Worm (Caenorhabditis elegans) whole organism, dauer: ENCODE measurements around the gene T03G6.7.

ENCODE experiments used
- unc-62 ChIP-seq: sonication (generic microtip); optimal IDR thresholded peaks from 2 replicates; lab custom pipeline; 2017; ENCODE audit warnings: missing biosample characterization, missing genetic modification reagents, missing genetic modification characterization

The T03G6.7 gene

DNA sequence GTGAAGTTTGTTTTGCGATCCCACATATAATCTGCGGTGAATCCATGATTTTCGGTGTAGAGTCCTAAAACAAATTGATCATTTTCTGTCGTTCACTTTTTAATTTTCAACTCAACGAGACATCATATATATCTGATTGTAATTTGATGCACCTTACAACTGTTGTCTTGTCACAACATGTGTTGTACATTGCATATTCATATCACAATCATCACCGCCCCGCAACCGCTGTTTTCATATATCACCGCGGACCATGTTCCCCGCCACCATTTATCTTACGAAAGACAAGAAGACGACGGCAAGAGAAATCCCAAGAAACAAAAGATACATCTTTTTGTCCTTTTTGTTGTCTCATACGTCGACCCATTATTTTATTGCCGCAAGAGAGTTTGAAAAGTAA, 20.3 kb downstream of the T03G6.7 start:
- no peak for TF ChIP-seq unc-62

- TF ChIP-seq unc-62: no peak
Observed at ce11 chrX:2615626-2616025, 21.8 kb downstream of the T03G6.7 start, which contains the start of gene T03G6.3. T03G6.3 (minus strand) TSS chrX:2615726.

ce11 chrX:2620280-2620679, 26.4 kb downstream of the T03G6.7 start:
- TF ChIP-seq unc-62: no peak

- no peak for TF ChIP-seq unc-62
Observed at ce11 chrX:2626153-2626552, 32.3 kb downstream of the T03G6.7 start.

DNA sequence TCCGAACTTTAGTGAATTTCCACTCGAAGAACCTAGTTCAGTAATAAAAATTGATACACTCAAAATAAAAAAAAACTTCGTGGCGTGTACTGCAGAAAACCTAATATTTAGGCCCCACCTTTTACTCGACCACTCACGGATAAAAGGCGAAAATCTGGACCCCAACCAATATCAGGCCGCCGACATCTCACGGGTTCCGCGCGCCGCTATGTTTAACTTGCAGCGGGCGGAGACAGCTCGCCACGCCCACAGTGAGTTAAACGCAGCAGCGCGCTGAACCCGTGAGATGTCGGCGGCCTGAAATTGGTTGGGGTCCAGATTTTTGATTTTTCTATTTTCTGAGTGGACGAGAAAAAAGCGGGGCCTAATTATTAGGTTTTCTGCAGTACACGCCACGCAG, 39.0 kb downstream of the T03G6.7 start:
- TF ChIP-seq unc-62: no peak

DNA sequence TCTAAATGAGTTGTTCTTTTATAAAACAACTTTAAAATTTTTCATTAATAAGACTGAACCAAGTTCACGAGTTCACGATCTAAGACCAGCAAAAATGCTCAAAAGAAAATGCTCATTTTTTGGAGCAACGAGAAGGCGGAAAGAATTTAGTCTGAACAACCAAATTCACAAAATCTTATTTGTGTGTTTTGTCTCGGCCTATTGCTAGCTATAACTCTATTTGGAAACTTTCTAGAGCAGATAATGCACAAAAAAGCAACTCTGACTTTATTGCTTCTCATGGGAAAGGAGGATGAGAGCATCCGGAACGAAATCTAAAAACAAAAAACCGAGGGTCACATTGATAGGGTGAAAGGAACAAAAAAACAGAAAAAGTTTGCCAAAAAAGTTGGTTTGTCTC, 46.7 kb downstream of the T03G6.7 start:
- TF ChIP-seq unc-62: no peak

DNA sequence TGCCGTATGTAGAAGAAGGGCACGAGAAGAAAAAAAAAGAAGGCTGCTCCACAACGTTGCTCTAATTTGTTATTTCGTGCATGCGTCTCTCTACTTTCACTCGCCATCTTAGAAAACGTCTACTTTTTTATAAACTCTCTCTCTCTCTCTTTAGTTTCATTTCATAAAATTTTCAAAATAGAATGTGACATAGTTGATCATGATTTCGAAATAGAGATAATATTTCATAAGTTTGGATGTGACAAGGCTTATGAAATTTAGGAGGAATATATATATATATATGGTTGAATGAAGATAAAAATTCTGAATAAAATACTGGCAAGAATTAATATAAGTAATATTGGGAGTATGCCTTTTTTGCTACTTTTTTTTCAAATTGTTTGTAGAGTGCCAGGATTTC, 47.3 kb downstream of the T03G6.7 start:
- TF ChIP-seq unc-62: no peak
